Fruit fly (Drosophila melanogaster): ENCODE results near the gene CG9519.

The CG9519 gene

dm6 chrX:14848755-14849354 is 7.3 kb downstream of the CG9519 start, which contains the start of gene CG9522 (continued):
- peak; percentile 50 for TF ChIP-seq CG16815 (GFP tag; optimal IDR thresholded peaks at IDR 0.05)
- peak; percentile 57 for TF ChIP-seq CG17361 (GFP tag; IDR thresholded peaks at IDR 0.05)
- peak; percentile 72 for TF ChIP-seq CG11093 (GFP tag; IDR thresholded peaks at IDR 0.05)
- peak; percentile 76 for TF ChIP-seq slbo (GFP tag; IDR thresholded peaks at IDR 0.05)
- peak; percentile 53 for TF ChIP-seq klu (GFP tag; IDR thresholded peaks at IDR 0.05)
- peak; percentile 63 for TF ChIP-seq Chrac-16 (GFP tag; optimal IDR thresholded peaks at IDR 0.05)
- TF ChIP-seq hth (optimal IDR thresholded peaks at IDR 0.05): no peak
- peak; percentile 49; the same call in 1 of the 2 replicates for TF ChIP-seq danr (GFP tag; IDR thresholded peaks at IDR 0.05)
- peak; percentile 5 for TF ChIP-seq stwl (tag; optimal IDR thresholded peaks at IDR 0.05)
- TF ChIP-seq crol (GFP tag; IDR thresholded peaks at IDR 0.05): peak; percentile 40; the same call in 1 of the 2 replicates
- TF ChIP-seq CG11085 (GFP tag; IDR thresholded peaks at IDR 0.05): peak; percentile 45; the same call in 1 of the 2 replicates
- TF ChIP-seq cg (GFP tag; optimal IDR thresholded peaks at IDR 0.05): no peak
- peak; percentile 73 for TF ChIP-seq CG32532 (GFP tag; IDR thresholded peaks at IDR 0.05)
- no peak for TF ChIP-seq hb (GFP tag; IDR thresholded peaks at IDR 0.05; ENCODE audit: partially characterized antibody)
- TF ChIP-seq CG4617 (GFP tag; optimal IDR thresholded peaks at IDR 0.05; ENCODE audit: borderline replicate concordance): no peak
- TF ChIP-seq CG2889 (GFP tag; IDR thresholded peaks at IDR 0.05): peak; percentile 68; the same call in 2 of the 3 replicates
- peak; percentile 46 for TF ChIP-seq BtbVII (GFP tag; optimal IDR thresholded peaks at IDR 0.05)
- TF ChIP-seq grn (GFP tag; optimal IDR thresholded peaks at IDR 0.05): no peak
- peak; percentile 3 for TF ChIP-seq Sry-δ (GFP tag; optimal IDR thresholded peaks at IDR 0.05)
- peak; percentile 27 for TF ChIP-seq ems (GFP tag; optimal IDR thresholded peaks at IDR 0.05)
- peak; percentile 90 to 91 for TF ChIP-seq bsh (GFP tag; optimal IDR thresholded peaks at IDR 0.05)
- no peak for TF ChIP-seq tup (GFP tag; optimal IDR thresholded peaks at IDR 0.05)
- no peak for TF ChIP-seq Hmx (GFP tag; optimal IDR thresholded peaks at IDR 0.05)
- TF ChIP-seq Sin3A (optimal IDR thresholded peaks at IDR 0.05): no peak
- TF ChIP-seq CG31441 (GFP tag; IDR thresholded peaks at IDR 0.05): peak; percentile 70
- peak; percentile 85 for TF ChIP-seq unpg (GFP tag; optimal IDR thresholded peaks at IDR 0.05)
- TF ChIP-seq HLH54F (GFP tag; optimal IDR thresholded peaks at IDR 0.05): no peak
- peak; percentile 75 for TF ChIP-seq row (GFP tag; IDR thresholded peaks at IDR 0.05)
- TF ChIP-seq Dbx (GFP tag; IDR thresholded peaks at IDR 0.05): peak; percentile 62; the same call in 1 of the 3 replicates
- TF ChIP-seq ewg (GFP tag; optimal IDR thresholded peaks at IDR 0.05): peak; percentile 51
- peak; percentile 40 for TF ChIP-seq CG18619 (GFP tag; optimal IDR thresholded peaks at IDR 0.05)
- peak; percentile 91 for TF ChIP-seq ci (GFP tag; IDR thresholded peaks at IDR 0.05)
- TF ChIP-seq Atf6 (GFP tag; IDR thresholded peaks at IDR 0.05): peak; percentile 80
- peak; percentile 11 for TF ChIP-seq crc (GFP tag; optimal IDR thresholded peaks at IDR 0.05)
- 0 out of 2 replicates have a peak, but pooled peaks have one; percentile 33 for TF ChIP-seq ro (GFP tag; IDR thresholded peaks at IDR 0.05)
- peak; percentile 33 for TF ChIP-seq CG12299 (tag; optimal IDR thresholded peaks at IDR 0.05)
- peak; percentile 85 for TF ChIP-seq CG6254 (GFP tag; optimal IDR thresholded peaks at IDR 0.05)
- TF ChIP-seq Fer1 (GFP tag; optimal IDR thresholded peaks at IDR 0.05): peak; percentile 69
- no peak for TF ChIP-seq tna (GFP tag; IDR thresholded peaks at IDR 0.05; ENCODE audit: partially characterized antibody)
- peak; percentile 53; the same call in 2 of the 3 replicates for TF ChIP-seq CG7357 (GFP tag; IDR thresholded peaks at IDR 0.05)
- peak; percentile 18 for TF ChIP-seq CG8944 (GFP tag; optimal IDR thresholded peaks at IDR 0.05)
- TF ChIP-seq CG12071 (GFP tag; optimal IDR thresholded peaks at IDR 0.05): peak; percentile 39
- TF ChIP-seq CG12104 (GFP tag; optimal IDR thresholded peaks at IDR 0.05): peak; percentile 43
- TF ChIP-seq CG12219 (GFP tag; optimal IDR thresholded peaks at IDR 0.05): peak; percentile 70
- no peak for TF ChIP-seq sna (GFP tag; IDR thresholded peaks at IDR 0.05; ENCODE audit: partially characterized antibody)
- TF ChIP-seq Asciz (GFP tag; optimal IDR thresholded peaks at IDR 0.05): peak; percentile 68
- TF ChIP-seq CG2202 (tag; optimal IDR thresholded peaks at IDR 0.05): peak; percentile 62
- TF ChIP-seq Ssrp (tag; optimal IDR thresholded peaks at IDR 0.05): peak; percentile 69
- TF ChIP-seq gcm (GFP tag; optimal IDR thresholded peaks at IDR 0.05): peak; percentile 64
- peak; percentile 37 for TF ChIP-seq maf-S (GFP tag; optimal IDR thresholded peaks at IDR 0.05)

Measured in whole organism, embryonic.